Worm (Caenorhabditis elegans): Measurements from ENCODE around the gene gly-10.

DNA sequence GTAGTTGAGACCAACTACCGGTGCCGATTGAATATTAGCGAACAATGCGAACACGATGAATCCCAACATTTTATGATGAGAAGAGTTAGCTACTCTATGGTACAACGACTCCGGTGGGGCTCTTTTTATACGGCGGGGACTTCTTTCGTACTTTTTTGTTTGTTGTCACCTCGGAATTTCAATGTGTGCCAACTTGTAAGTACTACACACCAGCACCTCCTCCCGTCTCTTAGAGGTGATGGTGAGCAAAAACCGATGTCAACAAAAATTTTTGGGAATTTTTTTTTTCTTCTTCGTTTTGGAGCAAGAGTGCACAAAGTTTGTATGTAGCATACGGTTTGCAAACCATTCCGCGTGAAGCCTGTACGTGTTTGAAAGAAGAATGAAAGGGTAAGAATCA lies 4.3 kb upstream of the gly-10 start, which contains the start of gene Y45F10D.2:
- TF ChIP-seq unc-62 (GFP tag; optimal IDR thresholded peaks at IDR 0.05) (no peak), lin-39 (tag; optimal IDR thresholded peaks at IDR 0.05) (no peak), nhr-77 (tag; optimal IDR thresholded peaks at IDR 0.05) (no peak), aly-2 (tag; optimal IDR thresholded peaks at IDR 0.05) (no peak), ceh-9 (tag; optimal IDR thresholded peaks at IDR 0.05) (no peak), ztf-4 (tag; optimal IDR thresholded peaks at IDR 0.05) (no peak), nhr-237 (tag; optimal IDR thresholded peaks at IDR 0.05) (no peak)

All from whole organism, L3 larva.